Worm (Caenorhabditis elegans): ENCODE measurements around the gene F44E2.7.

F44E2.7 gene

DNA sequence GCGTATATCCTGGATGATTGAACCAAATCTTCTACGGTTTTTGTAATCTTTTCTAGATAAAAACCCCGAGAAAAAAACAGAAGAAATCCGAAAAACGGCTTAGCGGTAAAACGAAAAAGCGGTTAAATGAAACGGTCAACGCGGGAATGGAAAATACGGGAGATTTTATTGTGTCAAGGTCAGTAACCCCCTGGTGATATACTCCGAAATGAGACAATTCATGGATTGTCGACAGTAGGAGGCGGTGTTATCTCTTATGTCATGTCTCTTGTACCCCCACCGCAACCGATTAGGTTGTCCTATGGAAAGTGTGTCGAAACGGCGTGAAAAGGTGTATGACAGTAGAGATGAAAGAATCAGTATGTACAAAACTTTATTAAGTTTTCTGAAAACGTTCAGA is 4.1 kb downstream of the F44E2.7 start:
- TF ChIP-seq nhr-76 (tag; optimal IDR thresholded peaks at IDR 0.05), result no peak
- no peak for TF ChIP-seq sptf-1 (tag; optimal IDR thresholded peaks at IDR 0.05)
- no peak for TF ChIP-seq mep-1 (tag; optimal IDR thresholded peaks at IDR 0.05)
- no peak for TF ChIP-seq tbx-8 (GFP tag; optimal IDR thresholded peaks at IDR 0.05)
- no peak for TF ChIP-seq sem-2 (GFP tag; optimal IDR thresholded peaks at IDR 0.05)
- TF ChIP-seq elt-3 (tag; optimal IDR thresholded peaks at IDR 0.05), result no peak
- TF ChIP-seq zip-8 (tag; optimal IDR thresholded peaks at IDR 0.05), result no peak
- TF ChIP-seq ham-2 (GFP tag; optimal IDR thresholded peaks at IDR 0.05), result no peak
- no peak for TF ChIP-seq ceh-39 (tag; optimal IDR thresholded peaks at IDR 0.05)
- TF ChIP-seq ces-1 (GFP tag; optimal IDR thresholded peaks at IDR 0.05), result no peak
- no peak for TF ChIP-seq ceh-83 (GFP tag; optimal IDR thresholded peaks at IDR 0.05)
- no peak for TF ChIP-seq nhr-12 (tag; optimal IDR thresholded peaks at IDR 0.05)
- no peak for TF ChIP-seq bed-3 (GFP tag; optimal IDR thresholded peaks at IDR 0.05)

ce11 chrIII:8839813-8840212 is 8.5 kb downstream of the F44E2.7 start:
- TF ChIP-seq lin-13 (tag; optimal IDR thresholded peaks at IDR 0.05) (no peak), ham-2 (GFP tag; optimal IDR thresholded peaks at IDR 0.05) (peak; percentile 77), elt-1 (tag; optimal IDR thresholded peaks at IDR 0.05; ENCODE audit: borderline replicate concordance, insufficient read depth) (peak; percentile 26)

ce11 chrIII:8838075-8838474 is 10.2 kb downstream of the F44E2.7 start, which contains the start of gene F44E2.4:
TSS of gene F44E2.4 (minus strand) at chrIII:8838424.
- TF ChIP-seq flh-1 (GFP tag; optimal IDR thresholded peaks at IDR 0.05) (no peak), elt-1 (tag; optimal IDR thresholded peaks at IDR 0.05; ENCODE audit: borderline replicate concordance, insufficient read depth) (peak; percentile 62), ham-2 (GFP tag; optimal IDR thresholded peaks at IDR 0.05) (peak; percentile 17)

- TF ChIP-seq ham-2 (GFP tag; optimal IDR thresholded peaks at IDR 0.05) (no peak), nhr-12 (tag; optimal IDR thresholded peaks at IDR 0.05) (no peak), lsy-2 (tag; optimal IDR thresholded peaks at IDR 0.05) (no peak), tbx-8 (GFP tag; optimal IDR thresholded peaks at IDR 0.05) (no peak), M03D4.4 (tag; optimal IDR thresholded peaks at IDR 0.05) (no peak), flh-1 (GFP tag; optimal IDR thresholded peaks at IDR 0.05) (no peak), nhr-2 (tag; optimal IDR thresholded peaks at IDR 0.05) (no peak), sem-2 (GFP tag; optimal IDR thresholded peaks at IDR 0.05) (no peak), snpc-4 (tag; optimal IDR thresholded peaks at IDR 0.05) (no peak), zip-8 (tag; optimal IDR thresholded peaks at IDR 0.05) (no peak), elt-1 (tag; optimal IDR thresholded peaks at IDR 0.05; ENCODE audit: borderline replicate concordance, insufficient read depth) (no peak)
These were observed 17.1 kb downstream of the F44E2.7 start, which contains the start of gene F44E2.10 for ce11 chrIII:8831059-8831750. TSS of gene F44E2.10 (minus strand) at chrIII:8831109.

DNA sequence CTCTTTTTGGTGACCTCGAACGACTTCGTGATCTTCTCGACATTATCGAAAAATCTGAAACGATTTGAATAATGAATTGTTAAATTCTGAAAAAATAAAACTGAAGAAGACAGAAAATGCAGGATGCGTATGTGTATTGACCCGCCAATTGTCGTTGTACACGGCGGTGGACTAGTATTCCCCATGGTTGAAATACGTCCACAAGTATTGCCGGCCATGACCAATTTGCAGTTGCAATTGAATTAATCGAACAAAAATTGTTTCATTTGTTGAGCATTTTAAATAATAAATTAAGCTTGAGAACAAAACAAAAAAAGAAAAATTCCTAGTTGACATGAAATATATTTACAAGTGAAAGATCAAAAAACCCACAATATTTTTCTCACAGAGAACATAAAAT is 19.0 kb downstream of the F44E2.7 start, which contains the start of gene F44E2.3:
F44E2.3 (minus strand) TSS at position 61 of the 400 bp plus-strand sequence.
- peak; percentile 12 for TF ChIP-seq hlh-1 (tag; optimal IDR thresholded peaks at IDR 0.05)
- no peak for TF ChIP-seq ceh-83 (GFP tag; optimal IDR thresholded peaks at IDR 0.05)
- peak; percentile 93 for TF ChIP-seq ces-1 (GFP tag; optimal IDR thresholded peaks at IDR 0.05)
- TF ChIP-seq M03D4.4 (tag; optimal IDR thresholded peaks at IDR 0.05), result no peak
- no peak for TF ChIP-seq unc-39 (tag; optimal IDR thresholded peaks at IDR 0.05)
- no peak for TF ChIP-seq ztf-11 (tag; optimal IDR thresholded peaks at IDR 0.05)

DNA sequence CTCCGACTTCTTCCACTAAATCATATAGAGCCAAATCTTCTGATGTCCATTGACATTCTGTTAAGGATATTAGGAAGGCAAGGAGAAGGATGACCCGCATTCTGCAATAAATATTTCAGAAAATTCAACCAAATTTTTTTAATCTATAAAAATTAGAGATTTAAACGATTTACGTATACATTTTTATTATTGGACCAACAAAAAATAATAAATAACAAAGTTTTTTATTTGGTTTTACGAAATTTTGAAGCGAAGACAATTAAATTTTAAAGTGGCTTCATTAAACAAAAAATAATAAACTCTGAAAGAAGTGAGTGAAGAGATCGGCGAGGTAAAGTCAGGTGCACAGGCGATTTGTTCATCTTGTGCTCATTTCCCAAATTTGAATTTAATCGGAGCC is 21.1 kb downstream of the F44E2.7 start, which contains the start of gene F54F2.9:
F54F2.9 (minus strand) TSS at position 101 of the 400 bp plus-strand sequence.
- TF ChIP-seq nhr-2 (tag; optimal IDR thresholded peaks at IDR 0.05), result no peak
- TF ChIP-seq sem-2 (GFP tag; optimal IDR thresholded peaks at IDR 0.05), result no peak
- no peak for TF ChIP-seq elt-3 (tag; optimal IDR thresholded peaks at IDR 0.05)
- no peak for TF ChIP-seq blmp-1 (tag; optimal IDR thresholded peaks at IDR 0.05)
- TF ChIP-seq zip-8 (tag; optimal IDR thresholded peaks at IDR 0.05), result no peak
- no peak for TF ChIP-seq unc-62 (GFP tag; optimal IDR thresholded peaks at IDR 0.05)
- TF ChIP-seq nhr-237 (tag; optimal IDR thresholded peaks at IDR 0.05), result no peak
- no peak for TF ChIP-seq flh-1 (GFP tag; optimal IDR thresholded peaks at IDR 0.05)
- TF ChIP-seq drap-1 (GFP tag; optimal IDR thresholded peaks at IDR 0.05), result no peak
- TF ChIP-seq ceh-39 (tag; optimal IDR thresholded peaks at IDR 0.05), result no peak
- no peak for TF ChIP-seq pha-4 (tag; optimal IDR thresholded peaks at IDR 0.05)
- TF ChIP-seq elt-1 (tag; optimal IDR thresholded peaks at IDR 0.05; ENCODE audit: borderline replicate concordance, insufficient read depth), result no peak
- TF ChIP-seq ceh-83 (GFP tag; optimal IDR thresholded peaks at IDR 0.05), result no peak
- no peak for TF ChIP-seq ham-2 (GFP tag; optimal IDR thresholded peaks at IDR 0.05)
- no peak for TF ChIP-seq mls-2 (tag; optimal IDR thresholded peaks at IDR 0.05)
- no peak for TF ChIP-seq lsy-2 (tag; optimal IDR thresholded peaks at IDR 0.05)
- no peak for TF ChIP-seq tbx-8 (GFP tag; optimal IDR thresholded peaks at IDR 0.05)
- TF ChIP-seq M03D4.4 (tag; optimal IDR thresholded peaks at IDR 0.05), result no peak
- no peak for TF ChIP-seq unc-39 (tag; optimal IDR thresholded peaks at IDR 0.05)
- no peak for TF ChIP-seq unc-120 (tag; optimal IDR thresholded peaks at IDR 0.05; ENCODE audit: poor library complexity, severe bottlenecking)

All from whole organism, mixed stage, embryonic.